Fruit fly (Drosophila melanogaster) whole organism, embryonic: Measurements from ENCODE around the gene Srr.

Source experiments
- ATbp ChIP-seq: fragments of 200-800 bp; sonication (Bioruptor generic); optimal IDR thresholded peaks from 2 replicates; lab custom pipeline; 2017; ENCODE audit warnings: missing biosample characterization, mild to moderate bottlenecking, missing genetic modification characterization, missing genetic modification reagents
- Atf6 ChIP-seq: fragments of 200-800 bp; sonication (Bioruptor generic); IDR thresholded peaks from 2 replicates; pipeline ENCODE4 v1.3.6; 2022; ENCODE audit warnings: missing biosample characterization, missing genetic modification characterization
- CG10147 ChIP-seq: fragments of 200-800 bp; sonication (Bioruptor generic); optimal IDR thresholded peaks from 2 replicates; lab custom pipeline; 2019; ENCODE audit warnings: missing biosample characterization, mild to moderate bottlenecking, missing genetic modification characterization, moderate library complexity
- CG12155 ChIP-seq: fragments of 200-800 bp; sonication (Bioruptor generic); optimal IDR thresholded peaks from 3 replicates; lab custom pipeline; 2016; ENCODE audit warnings: missing biosample characterization, missing genetic modification characterization
- CG13296 ChIP-seq: fragments of 200-800 bp; sonication (Bioruptor generic); optimal IDR thresholded peaks from 3 replicates; lab custom pipeline; 2018; ENCODE audit warnings: missing biosample characterization, mild to moderate bottlenecking, missing genetic modification characterization
- CG13624 ChIP-seq: fragments of 200-800 bp; sonication (Bioruptor generic); optimal IDR thresholded peaks from 2 replicates; lab custom pipeline; 2016; ENCODE audit warnings: missing biosample characterization, missing genetic modification characterization
- CG18011 ChIP-seq: fragments of 200-800 bp; sonication (Bioruptor generic); optimal IDR thresholded peaks from 2 replicates; lab custom pipeline; 2017; ENCODE audit warnings: missing biosample characterization, missing genetic modification characterization, mild to moderate bottlenecking, moderate library complexity, missing genotype
- CG34422 ChIP-seq: fragments of 200-800 bp; sonication (Bioruptor generic); IDR thresholded peaks from 3 replicates; pipeline ENCODE4 v1.3.6; 2022; ENCODE audit warnings: missing biosample characterization, missing genetic modification characterization
- CG3995 ChIP-seq: fragments of 200-800 bp; sonication (Bioruptor generic); optimal IDR thresholded peaks from 3 replicates; lab custom pipeline; 2016; ENCODE audit warnings: missing biosample characterization, missing genetic modification characterization
- CG7372 ChIP-seq: fragments of 200-800 bp; sonication (Bioruptor generic); IDR thresholded peaks from 2 replicates; pipeline ENCODE4 v1.3.6; 2022; ENCODE audit warnings: missing biosample characterization, missing genetic modification characterization
- CG8388 ChIP-seq: fragments of 200-800 bp; sonication (Bioruptor generic); optimal IDR thresholded peaks from 2 replicates; lab custom pipeline; 2019; ENCODE audit warnings: missing biosample characterization, mild to moderate bottlenecking, missing genetic modification characterization, moderate library complexity
- CG9609 ChIP-seq: fragments of 200-800 bp; sonication (Bioruptor generic); optimal IDR thresholded peaks from 3 replicates; lab custom pipeline; 2016; ENCODE audit warnings: missing biosample characterization, missing genetic modification characterization
- Dip3 ChIP-seq: fragments of 200-800 bp; sonication (Bioruptor generic); optimal IDR thresholded peaks from 3 replicates; lab custom pipeline; 2016; ENCODE audit warnings: missing biosample characterization, missing genetic modification characterization
- Drgx ChIP-seq: fragments of 200-800 bp; sonication (Bioruptor generic); IDR thresholded peaks from 2 replicates; pipeline ENCODE4 v1.3.6; 2022; ENCODE audit warnings: missing biosample characterization, missing genetic modification characterization
- E2f1 ChIP-seq: fragments of 200-800 bp; sonication (Bioruptor generic); IDR thresholded peaks from 2 replicates; pipeline ENCODE4 v1.3.6; 2022; ENCODE audit warnings: missing biosample characterization, missing genetic modification characterization
- ERR ChIP-seq: fragments of 200-800 bp; sonication (Bioruptor generic); optimal IDR thresholded peaks from 2 replicates; lab custom pipeline; 2016; ENCODE audit warnings: missing biosample characterization, missing genetic modification characterization
- Gug ChIP-seq: fragments of 200-800 bp; sonication (Bioruptor generic); IDR thresholded peaks from 4 replicates; pipeline ENCODE4 v1.3.6; 2022; ENCODE audit warnings: missing biosample characterization, missing genetic modification characterization
- Hr3 ChIP-seq: fragments of 200-800 bp; sonication (Bioruptor generic); optimal IDR thresholded peaks from 3 replicates; lab custom pipeline; 2016; ENCODE audit warnings: missing biosample characterization, missing genetic modification characterization
- Hsf ChIP-seq: fragments of 200-800 bp; sonication (Bioruptor generic); optimal IDR thresholded peaks from 3 replicates; lab custom pipeline; 2016; ENCODE audit warnings: missing biosample characterization, missing genetic modification characterization
- MBD-R2 ChIP-seq: fragments of 200-800 bp; sonication (Bioruptor generic); IDR thresholded peaks from 2 replicates; pipeline ENCODE4 v1.3.6; 2022; ENCODE audit warnings: missing biosample characterization, missing genetic modification characterization
- Med ChIP-seq: fragments of 200-800 bp; sonication (Bioruptor generic); peaks from one replicate; lab custom pipeline; 2016; ENCODE audit warnings: missing biosample characterization, missing genetic modification characterization, mild to moderate bottlenecking, inconsistent platforms, moderate library complexity
- Nf-YB ChIP-seq: fragments of 200-800 bp; sonication (Bioruptor generic); optimal IDR thresholded peaks from 3 replicates; lab custom pipeline; 2019; ENCODE audit warnings: missing biosample characterization, mild to moderate bottlenecking, missing genetic modification characterization, moderate library complexity
- Nf-YC ChIP-seq: fragments of 200-800 bp; optimal IDR thresholded peaks from 3 replicates; lab custom pipeline; 2019; ENCODE audit warnings: missing biosample characterization, mild to moderate bottlenecking, missing genetic modification characterization, moderate library complexity
- Ptx1 ChIP-seq: fragments of 200-800 bp; sonication (Bioruptor generic); IDR thresholded peaks from 2 replicates; pipeline ENCODE4 v1.3.6; 2022; ENCODE audit warnings: missing biosample characterization, missing genetic modification characterization
- Sox100B ChIP-seq: fragments of 200-800 bp; sonication (Bioruptor generic); optimal IDR thresholded peaks from 3 replicates; lab custom pipeline; 2018; ENCODE audit warnings: missing biosample characterization, mild to moderate bottlenecking, missing genetic modification characterization
- Sry-β ChIP-seq: fragments of 200-800 bp; sonication (Bioruptor generic); optimal IDR thresholded peaks from 2 replicates; lab custom pipeline; 2018; ENCODE audit warnings: missing biosample characterization, mild to moderate bottlenecking, missing genetic modification characterization, moderate library complexity
- Taf1 ChIP-seq: fragments of 200-800 bp; sonication (Bioruptor generic); IDR thresholded peaks from 2 replicates; pipeline ENCODE4 v1.3.6; 2022; ENCODE audit warnings: missing biosample characterization, missing genetic modification characterization
- Xrp1 ChIP-seq: fragments of 200-800 bp; sonication (Bioruptor generic); IDR thresholded peaks from 2 replicates; pipeline ENCODE4 v1.3.6; 2022; ENCODE audit warnings: missing biosample characterization, missing genetic modification characterization
- abd-A ChIP-seq: fragments of 200-800 bp; sonication (Bioruptor generic); optimal IDR thresholded peaks from 3 replicates; lab custom pipeline; 2019; ENCODE audit warnings: missing biosample characterization, mild to moderate bottlenecking, missing genetic modification characterization, moderate library complexity
- bcd ChIP-seq: fragments of 200-800 bp; sonication (Bioruptor generic); optimal IDR thresholded peaks from 2 replicates; lab custom pipeline; 2017; ENCODE audit warnings: missing biosample characterization, mild to moderate bottlenecking, missing genetic modification characterization
- bsh ChIP-seq, 2 experiments: fragments of 200-800 bp; sonication (Bioruptor generic); optimal IDR thresholded peaks; 2 replicates each; lab custom pipeline; 2017 to 2018; ENCODE audit warnings: mild to moderate bottlenecking in 2 of 2, missing biosample characterization in 2 of 2, missing genetic modification characterization in 2 of 2, moderate library complexity in 1 of 2
- ci ChIP-seq: fragments of 200-800 bp; sonication (Bioruptor generic); IDR thresholded peaks from 3 replicates; pipeline ENCODE4 v1.3.6; 2022; ENCODE audit warnings: missing biosample characterization, missing genetic modification characterization
- dan ChIP-seq: fragments of 200-800 bp; sonication (Bioruptor generic); IDR thresholded peaks from 2 replicates; pipeline ENCODE4 v1.3.6; 2022; ENCODE audit warnings: missing biosample characterization, missing genetic modification characterization
- dmrt99B ChIP-seq: fragments of 200-800 bp; sonication (Bioruptor generic); optimal IDR thresholded peaks from 2 replicates; lab custom pipeline; 2018; ENCODE audit warnings: missing biosample characterization, mild to moderate bottlenecking, missing genetic modification characterization, moderate library complexity
- dysf ChIP-seq: fragments of 200-800 bp; sonication (Bioruptor generic); IDR thresholded peaks from 3 replicates; pipeline ENCODE4 v1.3.6; 2022; ENCODE audit warnings: missing biosample characterization, missing genetic modification characterization
- fd102C ChIP-seq: fragments of 200-800 bp; sonication (Bioruptor generic); optimal IDR thresholded peaks from 2 replicates; lab custom pipeline; 2018; ENCODE audit warnings: missing biosample characterization, mild to moderate bottlenecking, missing genetic modification characterization, moderate library complexity
- klu ChIP-seq: fragments of 200-800 bp; sonication (Bioruptor generic); IDR thresholded peaks from 2 replicates; pipeline ENCODE4 v1.3.6; 2022; ENCODE audit warnings: missing biosample characterization, missing genetic modification characterization
- lab ChIP-seq: fragments of 200-800 bp; sonication (Bioruptor generic); optimal IDR thresholded peaks from 3 replicates; lab custom pipeline; 2017; ENCODE audit warnings: missing biosample characterization, missing genetic modification characterization, mild to moderate bottlenecking, moderate library complexity, missing genetic modification reagents
- mirr ChIP-seq: fragments of 200-800 bp; sonication (Bioruptor generic); optimal IDR thresholded peaks from 3 replicates; lab custom pipeline; 2018; ENCODE audit warnings: missing biosample characterization, mild to moderate bottlenecking, missing genetic modification characterization
- otp ChIP-seq: fragments of 200-800 bp; sonication (Bioruptor generic); IDR thresholded peaks from 3 replicates; pipeline ENCODE4, ENCODE4 v1.3.6; 2022; ENCODE audit warnings: missing biosample characterization, missing genetic modification characterization
- pfk ChIP-seq: fragments of 200-800 bp; sonication (Bioruptor generic); optimal IDR thresholded peaks from 2 replicates; lab custom pipeline; 2018; ENCODE audit warnings: missing biosample characterization, mild to moderate bottlenecking, missing genetic modification characterization, moderate library complexity
- pho ChIP-seq: fragments of 200-800 bp; sonication (Bioruptor generic); optimal IDR thresholded peaks from 2 replicates; lab custom pipeline; 2016; ENCODE audit warnings: missing biosample characterization, missing genetic modification characterization
- ranshi ChIP-seq: fragments of 200-800 bp; sonication (Bioruptor generic); IDR thresholded peaks from 2 replicates; pipeline ENCODE4 v1.3.6; 2022; ENCODE audit warnings: missing biosample characterization, missing genetic modification characterization
- row ChIP-seq: fragments of 200-800 bp; sonication (Bioruptor generic); IDR thresholded peaks from 3 replicates; pipeline ENCODE4 v1.3.6; 2022; ENCODE audit warnings: missing biosample characterization, missing genetic modification characterization
- salm ChIP-seq: fragments of 200-800 bp; sonication (Bioruptor generic); optimal IDR thresholded peaks from 2 replicates; lab custom pipeline; 2018; ENCODE audit warnings: missing biosample characterization, mild to moderate bottlenecking, missing genetic modification characterization
- scrt ChIP-seq: fragments of 200-800 bp; sonication (Bioruptor generic); optimal IDR thresholded peaks from 2 replicates; lab custom pipeline; 2018; ENCODE audit warnings: missing biosample characterization, mild to moderate bottlenecking, missing genetic modification characterization, moderate library complexity
- sens ChIP-seq: fragments of 200-800 bp; sonication (Bioruptor generic); peaks from one replicate; lab custom pipeline; 2016; ENCODE audit warnings: missing biosample characterization, missing genetic modification characterization
- sug ChIP-seq: fragments of 200-800 bp; optimal IDR thresholded peaks from 2 replicates; lab custom pipeline; 2019; ENCODE audit warnings: missing biosample characterization, mild to moderate bottlenecking, missing genetic modification characterization, moderate library complexity
- tap ChIP-seq: fragments of 200-800 bp; optimal IDR thresholded peaks from 3 replicates; lab custom pipeline; 2019; ENCODE audit warnings: missing biosample characterization, mild to moderate bottlenecking, missing genetic modification characterization, moderate library complexity
- tgo ChIP-seq: fragments of 200-800 bp; sonication (Bioruptor generic); IDR thresholded peaks from 3 replicates; pipeline ENCODE4 v1.3.6; 2022; ENCODE audit warnings: missing biosample characterization, missing genetic modification characterization
- zfh1 ChIP-seq: fragments of 200-800 bp; sonication (Bioruptor generic); IDR thresholded peaks from 3 replicates; pipeline ENCODE4 v1.3.6; 2022; ENCODE audit warnings: missing biosample characterization, missing genetic modification characterization

The Srr gene

dm6 chr3R:9370413-9370812, 5.2 kb downstream of the Srr start (continued):
- TF ChIP-seq bsh (GFP tag; optimal IDR thresholded peaks at IDR 0.05; lab: Kevin White, UChicago) (no peak), ci (GFP tag; lab: Robert Waterston, UW) (0 out of 3 replicates have a peak, but pooled peaks have one; percentile 46), Sox100B (GFP tag; lab: Kevin White, UChicago) (peak; percentile 27), CG8388 (GFP tag; lab: Kevin White, UChicago) (no peak), mirr (GFP tag; lab: Kevin White, UChicago) (no peak), dysf (GFP tag; lab: Robert Waterston, UW) (peak; percentile 85; the same call in 2 of the 3 replicates), fd102C (no peak), salm (tag; lab: Kevin White, UChicago) (peak; percentile 30), Ptx1 (GFP tag; lab: Robert Waterston, UW) (peak; percentile 69; the same call in 1 of the 2 replicates), lab (GFP tag; lab: Kevin White, UChicago) (peak; percentile 73), CG13624 (peak; percentile 53), tap (tag; lab: Kevin White, UChicago) (peak; percentile 54), Hsf (peak; percentile 34), E2f1 (peak; percentile 35; the same call in 1 of the 2 replicates), CG3995 (GFP tag; lab: Kevin White, UChicago) (peak; percentile 4), CG12155 (peak; percentile 41), Nf-YC (tag; lab: Kevin White, UChicago) (peak; percentile 57), klu (GFP tag; lab: Robert Waterston, UW) (no peak), ERR (GFP tag; lab: Kevin White, UChicago) (peak; percentile 48), ranshi (GFP tag; lab: Robert Waterston, UW) (peak; percentile 51; the same call in 1 of the 2 replicates), CG13296 (GFP tag; lab: Kevin White, UChicago) (peak; percentile 72), CG10147 (GFP tag; lab: Kevin White, UChicago) (peak; percentile 34), zfh1 (GFP tag; lab: Robert Waterston, UW) (peak; percentile 35; the same call in 1 of the 3 replicates), scrt (GFP tag; lab: Kevin White, UChicago) (peak; percentile 44), otp (no peak), ATbp (peak; percentile 2), CG18011 (GFP tag; lab: Kevin White, UChicago) (peak; percentile 27), Taf1 (peak; percentile 29; the same call in 1 of the 2 replicates), Sry-β (GFP tag; lab: Kevin White, UChicago) (no peak), sug (tag; lab: Kevin White, UChicago) (peak; percentile 49), bcd (peak; percentile 37), Med (peak; percentile 86), tgo (GFP tag; lab: Robert Waterston, UW) (peak; percentile 64; the same call in 2 of the 3 replicates), Nf-YB (GFP tag; lab: Kevin White, UChicago) (peak; percentile 24), MBD-R2 (GFP tag; lab: Robert Waterston, UW) (peak; percentile 19; the same call in 1 of the 2 replicates), Drgx (GFP tag; lab: Robert Waterston, UW) (peak; percentile 44; the same call in 1 of the 2 replicates), row (GFP tag; lab: Robert Waterston, UW) (peak; percentile 85), Hr3 (GFP tag; lab: Kevin White, UChicago) (peak; percentile 44), CG7372 (GFP tag; lab: Robert Waterston, UW) (0 out of 2 replicates have a peak, but pooled peaks have one; percentile 38), CG9609 (GFP tag; lab: Kevin White, UChicago) (no peak), Dip3 (peak; percentile 52), dan (no peak), Gug (GFP tag; lab: Robert Waterston, UW) (0 out of 4 replicates have a peak, but pooled peaks have one; percentile 3), Xrp1 (GFP tag; lab: Robert Waterston, UW) (peak; percentile 46; the same call in 1 of the 2 replicates), Atf6 (peak; percentile 82), pfk (GFP tag; lab: Kevin White, UChicago) (no peak), sens (GFP tag; lab: Kevin White, UChicago) (peak; percentile 81), abd-A (tag; lab: Kevin White, UChicago) (no peak), dmrt99B (tag; lab: Kevin White, UChicago) (peak; percentile 68), CG34422 (GFP tag; lab: Robert Waterston, UW) (0 out of 3 replicates have a peak, but pooled peaks have one; percentile 44), pho (peak; percentile 55)
